Worm (Caenorhabditis elegans): Measurements from ENCODE around the gene srj-20.

- TF ChIP-seq nhr-6 (tag; optimal IDR thresholded peaks at IDR 0.05) (no peak), egl-27 (tag; optimal IDR thresholded peaks at IDR 0.05) (no peak), lim-7 (GFP tag; IDR thresholded peaks at IDR 0.05) (no peak), nhr-28 (tag; optimal IDR thresholded peaks at IDR 0.05) (no peak), tag-97 (GFP tag; IDR thresholded peaks at IDR 0.05) (no peak), snpc-4 (tag; optimal IDR thresholded peaks at IDR 0.05) (no peak), nhr-77 (tag; optimal IDR thresholded peaks at IDR 0.05) (no peak), mep-1 (tag; optimal IDR thresholded peaks at IDR 0.05) (no peak), fkh-10 (GFP tag; optimal IDR thresholded peaks at IDR 0.05) (no peak), nhr-76 (tag; optimal IDR thresholded peaks at IDR 0.05) (no peak)
Observed at ce11 chrV:2577603-2578002, 4.6 kb upstream of the srj-20 start, which contains the start of gene srt-4.
